Worm (Caenorhabditis elegans) whole organism, young adult: ENCODE measurements around the gene T01H3.5.

Source experiments
- F57A8.1 ChIP-seq: fragments of 200-800 bp; sonication (Bioruptor generic); optimal IDR thresholded peaks from 2 replicates; lab custom pipeline; 2018; ENCODE audit warnings: mild to moderate bottlenecking, missing genetic modification characterization, moderate library complexity, missing compliant biosample characterization
- ama-1 ChIP-seq, 3 experiments: fragments of 150-350 bp in 1 of 3; sonication (generic microtip) in 2 of 3; optimal IDR thresholded peaks; 2 replicates each; lab custom pipeline; 2014 to 2018; ENCODE audit warnings: missing biosample characterization in 2 of 3, missing genetic modification characterization in 2 of 3, missing genetic modification reagents in 2 of 3
- bed-1 ChIP-seq: fragments of 200-800 bp; sonication (Bioruptor generic); IDR thresholded peaks from 2 replicates; pipeline ENCODE4 v1.3.6; 2022; ENCODE audit warnings: missing genetic modification reagents, missing genetic modification characterization, missing compliant biosample characterization
- ceh-91 ChIP-seq: fragments of 200-800 bp; sonication (Bioruptor generic); IDR thresholded peaks from 2 replicates; pipeline ENCODE4 v1.3.6; 2022; ENCODE audit warnings: missing genetic modification reagents, missing genetic modification characterization, missing compliant biosample characterization
- dox-1 ChIP-seq: fragments of 200-800 bp; sonication (Bioruptor generic); IDR thresholded peaks from 2 replicates; pipeline ENCODE4 v1.3.6; 2022; ENCODE audit warnings: missing genetic modification reagents, missing genetic modification characterization, missing compliant biosample characterization
- egl-18 ChIP-seq: fragments of 200-800 bp; sonication (Bioruptor generic); IDR thresholded peaks from 2 replicates; pipeline ENCODE4 v1.3.6; 2022; ENCODE audit warnings: missing genetic modification reagents, missing genetic modification characterization, missing compliant biosample characterization
- pha-4 ChIP-seq: fragments of 150-350 bp; sonication (generic microtip); optimal IDR thresholded peaks from 2 replicates; lab custom pipeline; 2014; ENCODE audit warnings: missing biosample characterization, missing genetic modification reagents, missing genetic modification characterization
- sdz-38 ChIP-seq: sonication (generic microtip); optimal IDR thresholded peaks from 2 replicates; lab custom pipeline; 2016; ENCODE audit warnings: missing genotype, missing genetic modification characterization, missing compliant biosample characterization
- snpc-4 ChIP-seq, 5 experiments: fragments of 150-350 bp in 1 of 5; sonication (generic microtip) in 4 of 5; optimal IDR thresholded peaks; 2 replicates each; lab custom pipeline; 2014 to 2018; ENCODE audit warnings: missing genetic modification characterization in 5 of 5, missing biosample characterization in 3 of 5, antibody characterized with exemption in 2 of 5, mild to moderate bottlenecking in 2 of 5, missing compliant biosample characterization in 2 of 5, missing genotype in 2 of 5, moderate library complexity in 2 of 5, missing genetic modification reagents in 1 of 5
- unc-62 ChIP-seq: fragments of 150-350 bp; optimal IDR thresholded peaks from 2 replicates; lab custom pipeline; 2014; ENCODE audit warnings: missing biosample characterization, missing genetic modification reagents, missing genetic modification characterization
- ztf-25 ChIP-seq: fragments of 200-800 bp; sonication (Bioruptor generic); IDR thresholded peaks from 2 replicates; pipeline ENCODE4 v1.3.6; 2022; ENCODE audit warnings: missing genetic modification reagents, missing genetic modification characterization, missing compliant biosample characterization

DNA sequence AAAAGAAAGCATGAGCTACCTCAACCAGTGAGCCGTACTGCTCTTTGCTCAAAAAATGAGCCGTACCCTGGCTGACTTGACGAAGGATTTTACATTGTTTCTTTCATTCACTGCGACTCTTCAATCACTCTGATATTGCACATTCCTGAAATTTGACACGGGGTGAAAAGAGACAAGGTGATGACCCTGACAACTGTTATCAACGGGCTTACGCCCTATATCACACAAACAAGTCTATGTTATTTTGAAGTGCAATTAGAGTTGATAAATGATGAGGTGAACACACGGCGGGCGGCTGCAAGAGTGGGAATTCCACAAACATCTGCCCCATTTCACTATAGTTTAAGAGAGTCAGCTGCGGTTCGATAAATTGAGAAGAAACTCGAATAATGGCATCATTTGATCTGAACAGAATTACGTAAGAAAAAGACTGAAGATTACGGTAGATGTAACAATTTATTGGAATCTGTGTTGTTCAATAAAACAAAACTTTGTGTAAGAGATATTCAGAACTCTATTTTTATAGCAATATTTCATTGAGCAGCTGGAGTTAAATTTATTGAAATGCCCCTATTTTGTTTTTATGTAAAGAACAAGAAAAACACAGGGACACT, 42.7 kb upstream of the T01H3.5 start:
- TF ChIP-seq ama-1 (optimal IDR thresholded peaks at IDR 0.05; lab: Kevin White, UChicago) (no peak), ama-1 (GFP tag; optimal IDR thresholded peaks at IDR 0.05; lab: Kevin White, UChicago) (no peak), F57A8.1 (GFP tag; lab: Kevin White, UChicago) (no peak), ztf-25 (GFP tag; lab: Robert Waterston, UW) (no peak), egl-18 (GFP tag; lab: Robert Waterston, UW) (no peak), dox-1 (GFP tag; lab: Robert Waterston, UW) (no peak), sdz-38 (tag; lab: Kevin White, UChicago) (no peak), snpc-4 (GFP tag; optimal IDR thresholded peaks at IDR 0.05; lab: Kevin White, UChicago) (no peak), snpc-4 (tag; optimal IDR thresholded peaks at IDR 0.05; lab: Kevin White, UChicago) (no peak), unc-62 (GFP tag; lab: Kevin White, UChicago) (no peak), pha-4 (tag; lab: Kevin White, UChicago) (no peak), ceh-91 (no peak), bed-1 (GFP tag; lab: Robert Waterston, UW) (no peak)
